Worm (Caenorhabditis elegans): ENCODE data around the gene F07C3.3.

DNA sequence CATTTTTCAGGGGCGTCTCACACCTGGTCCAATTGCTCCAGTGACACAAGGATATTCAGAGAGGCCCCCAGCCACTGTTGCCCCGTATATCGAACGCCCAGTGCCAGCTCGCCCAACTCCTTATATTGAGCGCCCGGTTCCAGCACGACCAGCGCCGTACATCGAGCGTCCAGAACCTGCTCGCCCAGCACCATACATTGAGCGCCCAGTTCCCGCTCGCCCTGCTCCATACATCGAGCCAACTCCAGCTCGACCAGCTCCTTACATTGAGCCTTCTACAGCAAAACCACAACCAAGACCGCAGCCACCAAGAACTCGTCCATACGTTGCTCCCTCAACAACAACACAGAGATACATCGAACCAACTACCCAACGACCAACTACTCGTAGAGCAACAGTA, 9.4 kb downstream of the F07C3.3 start:
- TF ChIP-seq dao-5 (tag; optimal IDR thresholded peaks at IDR 0.05): no peak
- TF ChIP-seq W03F9.2 (tag; optimal IDR thresholded peaks at IDR 0.05): no peak

All from whole organism, L4/young adult.